Worm (Caenorhabditis elegans) whole organism, L3 larva: ENCODE results near the gene C06E7.4.

Experiments used
- ama-1 ChIP-seq: fragments of 150-350 bp; optimal IDR thresholded peaks from 2 replicates; lab custom pipeline; 2018
- ceh-82 ChIP-seq: fragments of 150-350 bp; optimal IDR thresholded peaks from 2 replicates; lab custom pipeline; 2014; ENCODE audit warnings: missing biosample characterization, missing genetic modification characterization
- fkh-10 ChIP-seq: sonication (generic microtip); optimal IDR thresholded peaks from 2 replicates; lab custom pipeline; 2017; ENCODE audit warnings: missing biosample characterization, missing genetic modification reagents, missing genetic modification characterization
- fos-1 ChIP-seq: fragments of 150-350 bp; optimal IDR thresholded peaks from 2 replicates; lab custom pipeline; 2014; ENCODE audit warnings: missing biosample characterization, missing genetic modification characterization
- nhr-28 ChIP-seq: fragments of 150-350 bp; optimal IDR thresholded peaks from 2 replicates; lab custom pipeline; 2014; ENCODE audit warnings: missing biosample characterization, missing genetic modification characterization
- pha-4 ChIP-seq: fragments of 150-350 bp; optimal IDR thresholded peaks from 2 replicates; lab custom pipeline; 2014; ENCODE audit warnings: missing biosample characterization, missing genetic modification reagents, missing genetic modification characterization
- pqm-1 ChIP-seq: fragments of 150-350 bp; optimal IDR thresholded peaks from 2 replicates; lab custom pipeline; 2017; ENCODE audit warnings: missing biosample characterization, missing genetic modification characterization, inconsistent platforms
- skn-1 ChIP-seq: fragments of 150-350 bp; optimal IDR thresholded peaks from 2 replicates; lab custom pipeline; 2014; ENCODE audit warnings: missing biosample characterization, missing genetic modification characterization
- snpc-4 ChIP-seq: fragments of 150-350 bp; optimal IDR thresholded peaks from 2 replicates; lab custom pipeline; 2014; ENCODE audit warnings: missing biosample characterization, missing genetic modification characterization

ce11 chrIV:5895190-5895589 lies 35.4 kb upstream of the C06E7.4 start, which contains the start of gene nspb-6:
- TF ChIP-seq ama-1 (lab: Kevin White, UChicago), result no peak
- no peak for TF ChIP-seq fos-1 (tag; lab: Kevin White, UChicago)
- TF ChIP-seq ceh-82 (tag; lab: Kevin White, UChicago), result no peak
- TF ChIP-seq pqm-1 (tag; lab: Kevin White, UChicago), result no peak
- no peak for TF ChIP-seq pha-4 (tag; lab: Kevin White, UChicago)
- TF ChIP-seq snpc-4 (tag; lab: Kevin White, UChicago), result no peak
- TF ChIP-seq fkh-10 (GFP tag; lab: Kevin White, UChicago), result no peak
- TF ChIP-seq skn-1 (tag; lab: Kevin White, UChicago), result no peak
- no peak for TF ChIP-seq nhr-28 (tag; lab: Kevin White, UChicago)
